Fruit fly (Drosophila melanogaster): ENCODE measurements around the gene snsl.

snsl gene

DNA sequence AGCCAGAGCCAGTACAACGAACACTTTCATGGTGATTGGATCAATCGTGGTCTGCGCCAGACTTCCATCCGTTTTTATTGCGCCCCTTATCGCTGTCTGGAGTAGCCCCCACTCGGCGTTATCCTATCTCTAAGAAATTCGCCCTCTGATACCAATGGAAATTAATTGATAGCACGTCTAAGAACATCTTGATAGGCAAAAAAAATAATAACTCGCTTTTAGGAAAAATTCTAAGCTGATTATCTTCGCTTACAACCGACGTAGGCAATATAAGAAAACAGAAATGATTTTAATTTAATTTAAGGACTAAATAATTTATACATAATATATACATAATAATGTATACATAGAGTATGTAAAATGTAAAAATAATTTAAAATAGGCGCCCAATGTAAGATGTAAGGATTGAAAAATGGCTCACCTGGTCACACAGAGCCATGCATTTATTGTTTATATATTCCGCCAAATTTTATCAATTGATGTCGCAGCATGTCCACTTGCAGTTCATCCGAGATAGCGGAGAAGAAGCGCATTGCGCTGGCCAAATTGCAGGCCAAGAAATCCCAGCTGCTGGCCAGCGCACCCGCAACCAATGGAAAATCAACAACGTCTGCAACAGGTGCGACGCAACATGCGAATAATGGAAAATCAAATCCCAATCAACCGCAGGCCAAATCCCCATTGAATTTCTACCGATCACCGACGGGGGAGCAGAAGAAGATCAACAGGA lies 48.7 kb upstream of the snsl start, which contains the start of the genes Jon25Bi and Marcal1 (continued):
- TF ChIP-seq CG2120 (GFP tag; optimal IDR thresholded peaks at IDR 0.05) (no peak), HLH54F (GFP tag; optimal IDR thresholded peaks at IDR 0.05) (no peak)

DNA sequence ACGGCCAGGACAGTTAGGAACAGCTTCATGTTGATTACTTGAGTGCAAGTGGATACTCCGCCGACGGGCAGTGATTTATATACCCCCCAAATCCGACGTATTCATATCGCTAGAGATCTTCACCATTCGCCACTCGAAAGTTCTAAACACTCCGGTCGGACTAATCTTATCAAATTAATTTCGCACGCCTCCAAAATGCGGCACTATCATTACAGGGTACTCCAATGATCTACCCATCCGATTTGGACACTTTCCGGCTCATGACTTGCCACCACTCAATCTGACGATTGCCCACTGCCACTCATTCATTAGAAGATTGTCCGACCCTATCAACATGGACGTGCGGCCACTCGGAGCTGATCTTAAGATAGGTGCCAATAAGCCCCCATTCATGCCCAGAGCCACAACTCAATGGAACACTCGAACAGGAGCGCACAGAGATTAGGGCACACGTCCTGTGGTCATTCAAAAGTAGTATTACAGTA lies 46.6 kb upstream of the snsl start, which contains the start of gene Jon25Bii:
TSS of gene Jon25Bii (minus strand) at position 51 of the 485 bp plus-strand sequence.
- TF ChIP-seq cwo (GFP tag; optimal IDR thresholded peaks at IDR 0.05) (peak; percentile 9), Scr (GFP tag; IDR thresholded peaks at IDR 0.05; ENCODE audit: partially characterized antibody) (no peak), mirr (GFP tag; optimal IDR thresholded peaks at IDR 0.05) (peak; percentile 80), ranshi (GFP tag; IDR thresholded peaks at IDR 0.05) (no peak), sug (tag; optimal IDR thresholded peaks at IDR 0.05) (peak; percentile 70), Hey (tag; optimal IDR thresholded peaks at IDR 0.05) (peak; percentile 77), bowl (GFP tag; IDR thresholded peaks at IDR 0.05) (no peak), Max (GFP tag; optimal IDR thresholded peaks at IDR 0.05) (no peak), grn (GFP tag; optimal IDR thresholded peaks at IDR 0.05) (peak; percentile 84), CG6175 (GFP tag; IDR thresholded peaks at IDR 0.05) (peak; percentile 8; the same call in 1 of the 3 replicates), exex (tag; optimal IDR thresholded peaks at IDR 0.05) (peak; percentile 92), slou (GFP tag; optimal IDR thresholded peaks at IDR 0.05) (no peak), Rx (GFP tag; IDR thresholded peaks at IDR 0.05) (no peak), jigr1 (GFP tag; IDR thresholded peaks at IDR 0.05) (no peak), CG14667 (GFP tag; IDR thresholded peaks at IDR 0.05) (no peak), dan (GFP tag; IDR thresholded peaks at IDR 0.05) (no peak), dpn (GFP tag; optimal IDR thresholded peaks at IDR 0.05) (no peak), CG15011 (GFP tag; optimal IDR thresholded peaks at IDR 0.05) (no peak), sisA (GFP tag; IDR thresholded peaks at IDR 0.05) (no peak), stc (GFP tag; IDR thresholded peaks at IDR 0.05) (no peak), ab (GFP tag; optimal IDR thresholded peaks at IDR 0.05) (no peak), gcm (GFP tag; optimal IDR thresholded peaks at IDR 0.05) (no peak), vnd (GFP tag; IDR thresholded peaks at IDR 0.05; ENCODE audit: partially characterized antibody) (peak; percentile 36; the same call in 1 of the 3 replicates), Meics (GFP tag; optimal IDR thresholded peaks at IDR 0.05) (no peak), CG4360 (GFP tag; IDR thresholded peaks at IDR 0.05) (no peak), CG17186 (GFP tag; optimal IDR thresholded peaks at IDR 0.05) (no peak), Spps (tag; optimal IDR thresholded peaks at IDR 0.05) (no peak), kni (GFP tag; optimal IDR thresholded peaks at IDR 0.05) (no peak), klu (GFP tag; IDR thresholded peaks at IDR 0.05) (no peak), D19B (GFP tag; optimal IDR thresholded peaks at IDR 0.05) (peak; percentile 41), GATAe (GFP tag; conservative IDR thresholded peaks at IDR 0.05) (peak; percentile 37; the same call in 1 of the 2 replicates), CG6813 (GFP tag; optimal IDR thresholded peaks at IDR 0.05) (no peak), CG12744 (GFP tag; optimal IDR thresholded peaks at IDR 0.05) (no peak)

DNA sequence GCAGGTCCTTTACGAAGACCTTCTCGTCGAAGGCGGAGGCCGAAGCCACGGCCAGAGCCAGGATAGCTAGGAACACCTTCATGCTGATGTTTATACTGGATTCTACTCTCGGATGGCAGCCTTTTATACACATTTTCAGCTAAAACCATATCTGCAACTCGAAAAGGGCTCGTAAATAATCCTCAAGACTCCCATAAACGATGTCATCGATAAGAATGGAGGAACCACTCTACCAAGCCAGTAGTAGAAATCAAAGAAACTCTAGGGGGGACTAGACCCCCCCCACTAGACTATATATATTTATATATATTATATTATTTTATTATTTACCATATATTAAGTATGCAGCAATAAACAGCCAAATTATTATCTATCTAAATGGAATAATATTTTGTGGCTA lies 44.1 kb upstream of the snsl start, which contains the start of gene Jon25Biii:
TSS of gene Jon25Biii (minus strand) at position 101 of the 400 bp plus-strand sequence.
- no peak for TF ChIP-seq HmgZ (tag; optimal IDR thresholded peaks at IDR 0.05)
- no peak for TF ChIP-seq Myb (GFP tag; optimal IDR thresholded peaks at IDR 0.05)
- peak; percentile 84 for TF ChIP-seq sug (tag; optimal IDR thresholded peaks at IDR 0.05)

Data from whole organism, embryonic.